Worm (Caenorhabditis elegans): ENCODE measurements around the gene F35E8.7.

The F35E8.7 gene

DNA sequence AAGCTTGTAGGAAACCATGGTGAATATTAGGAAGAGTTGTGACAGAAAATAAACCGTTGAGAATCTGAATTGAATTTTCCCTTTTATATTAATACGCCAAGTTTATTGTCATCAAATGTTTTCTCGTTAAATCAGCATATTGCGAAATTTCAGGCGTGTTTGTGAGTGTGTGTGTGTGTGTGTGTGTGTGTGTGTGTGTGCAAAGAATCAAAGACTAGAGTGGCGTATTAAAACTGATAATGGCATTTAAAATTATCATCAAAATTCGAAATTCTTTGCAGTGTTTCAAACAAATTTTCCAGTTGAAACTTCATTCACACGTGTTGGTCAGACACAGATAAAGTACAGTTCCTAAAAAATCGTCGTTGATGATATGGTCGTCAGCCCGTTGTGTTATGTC is 2.1 kb downstream of the F35E8.7 start, which contains the start of gene gst-38 (continued):
- TF ChIP-seq nhr-28 (tag; optimal IDR thresholded peaks at IDR 0.05) (peak; percentile 71), dmd-6 (GFP tag; IDR thresholded peaks at IDR 0.05) (peak; percentile 85), pha-4 (GFP tag; IDR thresholded peaks at IDR 0.05) (no peak), pha-4 (tag; optimal IDR thresholded peaks at IDR 0.05) (no peak), daf-16 (GFP tag; optimal IDR thresholded peaks at IDR 0.05) (no peak), daf-16 (tag; optimal IDR thresholded peaks at IDR 0.05) (peak; percentile 79), attf-4 (tag; optimal IDR thresholded peaks at IDR 0.05) (no peak)

- TF ChIP-seq madf-9 (GFP tag; conservative IDR thresholded peaks at IDR 0.05) (no peak), nhr-111 (GFP tag; optimal IDR thresholded peaks at IDR 0.05) (no peak), lin-13 (GFP tag; optimal IDR thresholded peaks at IDR 0.05) (no peak), mep-1 (tag; optimal IDR thresholded peaks at IDR 0.05) (no peak), madf-5 (GFP tag; IDR thresholded peaks at IDR 0.05) (no peak), mxl-2 (GFP tag; conservative IDR thresholded peaks at IDR 0.05) (no peak), nhr-11 (tag; optimal IDR thresholded peaks at IDR 0.05) (no peak), unc-39 (tag; optimal IDR thresholded peaks at IDR 0.05) (no peak), lin-1 (GFP tag; IDR thresholded peaks at IDR 0.05) (no peak)
These were observed 3.6 kb downstream of the F35E8.7 start, which contains the start of gene F35E8.9 for ce11 chrV:15917458-15917857. TSS of gene F35E8.9 (minus strand) at chrV:15917558.

DNA sequence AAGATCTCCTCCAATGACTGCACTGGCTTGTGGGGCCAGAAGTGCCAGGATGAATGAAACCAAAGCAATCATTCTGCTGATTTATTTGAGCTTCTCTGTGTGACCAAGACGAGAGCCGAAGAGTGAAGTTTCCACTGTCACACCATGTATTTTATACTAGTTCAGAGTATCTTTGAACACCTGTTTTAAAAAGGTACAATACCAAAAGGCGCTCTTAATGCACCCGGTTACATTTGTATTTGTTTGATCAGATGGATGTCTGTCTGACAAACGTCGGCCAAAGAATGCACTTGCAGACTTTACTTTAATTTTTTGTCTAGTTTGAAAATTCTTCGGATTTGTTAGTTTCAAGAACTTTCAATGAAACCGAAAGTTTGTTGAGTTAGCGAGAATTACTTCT is 6.5 kb downstream of the F35E8.7 start, which contains the start of gene F35E8.10:
F35E8.10 (minus strand) TSS at position 101 of the 400 bp plus-strand sequence.
- TF ChIP-seq Y75B8A.6 (GFP tag; IDR thresholded peaks at IDR 0.05) (no peak), unc-130 (GFP tag; optimal IDR thresholded peaks at IDR 0.05) (no peak), nhr-77 (tag; optimal IDR thresholded peaks at IDR 0.05) (no peak), hlh-11 (tag; optimal IDR thresholded peaks at IDR 0.05) (no peak)

ce11 chrV:15921102-15921501 is 7.3 kb downstream of the F35E8.7 start, which contains the start of gene cdr-1:
TSS of gene cdr-1 (plus strand) at chrV:15921309.
- TF ChIP-seq pqm-1 (tag; optimal IDR thresholded peaks at IDR 0.05) = peak; percentile 39
- TF ChIP-seq Y75B8A.6 (GFP tag; IDR thresholded peaks at IDR 0.05) = no peak
- no peak for TF ChIP-seq dmd-6 (GFP tag; IDR thresholded peaks at IDR 0.05)
- TF ChIP-seq unc-62 (GFP tag; optimal IDR thresholded peaks at IDR 0.05 in 1 of 2) = peak in 1 of 2 experiments; percentile 36
- TF ChIP-seq unc-62 (tag; optimal IDR thresholded peaks at IDR 0.05) = no peak
- peak; percentile 93 for TF ChIP-seq nhr-28 (tag; optimal IDR thresholded peaks at IDR 0.05)
- no peak for TF ChIP-seq mxl-2 (GFP tag; conservative IDR thresholded peaks at IDR 0.05)
- no peak for TF ChIP-seq nhr-111 (GFP tag; optimal IDR thresholded peaks at IDR 0.05)

DNA sequence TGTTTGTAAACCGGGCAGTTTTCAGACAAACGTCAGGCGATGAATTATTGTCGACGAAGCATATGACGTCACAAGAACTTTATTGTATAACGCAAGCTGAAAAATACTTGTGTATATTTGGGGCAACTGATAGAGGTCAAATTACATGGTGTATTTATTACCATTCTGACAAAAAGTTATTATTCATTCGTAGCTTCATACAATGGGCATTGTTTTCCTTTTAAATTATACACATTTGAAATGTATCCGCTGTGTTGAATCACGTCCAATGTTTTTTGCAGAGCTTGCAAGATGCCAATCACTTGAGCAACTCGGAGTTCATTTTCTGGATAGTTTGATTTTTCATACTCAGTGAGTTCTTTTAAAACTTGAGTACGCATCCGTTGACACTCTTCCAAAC is 9.2 kb downstream of the F35E8.7 start, which contains the start of gene F35E8.13:
F35E8.13 (plus strand) TSS at position 301 of the 400 bp plus-strand sequence.
- TF ChIP-seq hlh-11 (tag; optimal IDR thresholded peaks at IDR 0.05) (no peak), ces-1 (GFP tag; optimal IDR thresholded peaks at IDR 0.05) (no peak), F44E2.7 (GFP tag; IDR thresholded peaks at IDR 0.05) (no peak), madf-5 (GFP tag; IDR thresholded peaks at IDR 0.05) (no peak), Y105C5A.15 (GFP tag; IDR thresholded peaks at IDR 0.05) (no peak)

ce11 chrV:15924307-15924706 is 10.5 kb downstream of the F35E8.7 start, which contains the start of gene nhr-108:
TSS of gene nhr-108 (minus strand) at chrV:15924472.
- TF ChIP-seq F49E8.2 (tag; optimal IDR thresholded peaks at IDR 0.05; ENCODE audit: borderline replicate concordance) = no peak
- TF ChIP-seq nhr-28 (tag; optimal IDR thresholded peaks at IDR 0.05) = peak; percentile 87
- TF ChIP-seq lin-39 (tag; optimal IDR thresholded peaks at IDR 0.05) = no peak
- no peak for TF ChIP-seq cey-2 (tag; optimal IDR thresholded peaks at IDR 0.05; ENCODE audit: borderline replicate concordance, insufficient read depth)
- no peak for TF ChIP-seq F26F4.8 (GFP tag; conservative IDR thresholded peaks at IDR 0.05)
- TF ChIP-seq arid-1 (GFP tag; conservative IDR thresholded peaks at IDR 0.05) = no peak
- no peak for TF ChIP-seq zfp-3 (GFP tag; conservative IDR thresholded peaks at IDR 0.05)
- peak; percentile 68 for TF ChIP-seq nhr-77 (tag; optimal IDR thresholded peaks at IDR 0.05)
- TF ChIP-seq rbr-2 (tag; optimal IDR thresholded peaks at IDR 0.05) = no peak
- no peak for TF ChIP-seq dmd-6 (GFP tag; IDR thresholded peaks at IDR 0.05)
- TF ChIP-seq daf-8 (GFP tag; IDR thresholded peaks at IDR 0.05) = no peak
- TF ChIP-seq madf-9 (GFP tag; conservative IDR thresholded peaks at IDR 0.05) = no peak
- TF ChIP-seq set-16 (GFP tag; IDR thresholded peaks at IDR 0.05) = no peak
- TF ChIP-seq daf-16 (GFP tag; optimal IDR thresholded peaks at IDR 0.05) = no peak
- TF ChIP-seq daf-16 (tag; optimal IDR thresholded peaks at IDR 0.05) = peak; percentile 39
- no peak for TF ChIP-seq hmg-1.1 (GFP tag; IDR thresholded peaks at IDR 0.05)
- TF ChIP-seq ceh-44 (GFP tag; IDR thresholded peaks at IDR 0.05) = no peak
- no peak for TF ChIP-seq aly-2 (tag; optimal IDR thresholded peaks at IDR 0.05)
- no peak for TF ChIP-seq jun-1 (tag; optimal IDR thresholded peaks at IDR 0.05)
- TF ChIP-seq lim-7 (GFP tag; IDR thresholded peaks at IDR 0.05) = no peak
- no peak for TF ChIP-seq lin-29 (GFP tag; IDR thresholded peaks at IDR 0.05)
